Fruit fly (Drosophila melanogaster) whole organism, embryonic: ENCODE data around the gene dbr.

Source experiments
- Atf6 ChIP-seq: fragments of 200-800 bp; sonication (Bioruptor generic); IDR thresholded peaks from 2 replicates; pipeline ENCODE4 v1.3.6; 2022; ENCODE audit warnings: missing biosample characterization, missing genetic modification characterization
- BEAF-32 ChIP-seq: fragments of 200-800 bp; sonication (Bioruptor generic); optimal IDR thresholded peaks from 3 replicates; lab custom pipeline; 2017; ENCODE audit warnings: missing biosample characterization, missing genetic modification characterization, mild to moderate bottlenecking, moderate library complexity, missing genetic modification reagents
- Bdp1 ChIP-seq: fragments of 200-800 bp; sonication (Bioruptor generic); optimal IDR thresholded peaks from 3 replicates; lab custom pipeline; 2016; ENCODE audit warnings: missing biosample characterization, missing genetic modification characterization
- Bteb2 ChIP-seq: fragments of 200-800 bp; sonication (Bioruptor generic); optimal IDR thresholded peaks from 2 replicates; lab custom pipeline; 2016; ENCODE audit warnings: missing biosample characterization, missing genetic modification characterization
- CG10147 ChIP-seq: fragments of 200-800 bp; sonication (Bioruptor generic); optimal IDR thresholded peaks from 2 replicates; lab custom pipeline; 2019; ENCODE audit warnings: missing biosample characterization, mild to moderate bottlenecking, missing genetic modification characterization, moderate library complexity
- CG12299 ChIP-seq: fragments of 200-800 bp; sonication (Bioruptor generic); optimal IDR thresholded peaks from 2 replicates; lab custom pipeline; 2018; ENCODE audit warnings: missing biosample characterization, mild to moderate bottlenecking, missing genetic modification characterization
- CG14667 ChIP-seq: fragments of 200-800 bp; sonication (Bioruptor generic); IDR thresholded peaks from 2 replicates; pipeline ENCODE4 v1.3.6; 2022; ENCODE audit warnings: missing biosample characterization, missing genetic modification characterization
- CG16813 ChIP-seq: fragments of 200-800 bp; sonication (Bioruptor generic); IDR thresholded peaks from 3 replicates; pipeline ENCODE4 v1.3.6; 2022; ENCODE audit warnings: missing biosample characterization, missing genetic modification characterization; ENCODE audit not compliant: partially characterized antibody
- CG17359 ChIP-seq: fragments of 200-800 bp; sonication (Bioruptor generic); optimal IDR thresholded peaks from 3 replicates; lab custom pipeline; 2018; ENCODE audit warnings: missing biosample characterization, mild to moderate bottlenecking, missing genetic modification characterization, moderate library complexity
- CG17568 ChIP-seq: fragments of 200-800 bp; sonication (Bioruptor generic); optimal IDR thresholded peaks from 2 replicates; lab custom pipeline; 2018; ENCODE audit warnings: missing biosample characterization, mild to moderate bottlenecking, missing genetic modification characterization, moderate library complexity
- CG1792 ChIP-seq: fragments of 200-800 bp; sonication (Bioruptor generic); optimal IDR thresholded peaks from 2 replicates; lab custom pipeline; 2016; ENCODE audit warnings: missing biosample characterization, missing genetic modification characterization
- CG33213 ChIP-seq: fragments of 200-800 bp; sonication (Bioruptor generic); optimal IDR thresholded peaks from 3 replicates; lab custom pipeline; 2016; ENCODE audit warnings: missing biosample characterization, missing genetic modification characterization
- CG3847 ChIP-seq: fragments of 200-800 bp; sonication (Bioruptor generic); IDR thresholded peaks from 2 replicates; pipeline ENCODE4 v1.3.6; 2022; ENCODE audit warnings: missing biosample characterization, missing genetic modification characterization
- CG6854 ChIP-seq: fragments of 200-800 bp; sonication (Bioruptor generic); optimal IDR thresholded peaks from 3 replicates; lab custom pipeline; 2017; ENCODE audit warnings: missing biosample characterization, mild to moderate bottlenecking, missing genetic modification characterization
- CG7556 ChIP-seq: fragments of 200-800 bp; sonication (Bioruptor generic); optimal IDR thresholded peaks from 2 replicates; lab custom pipeline; 2017; ENCODE audit warnings: missing biosample characterization, mild to moderate bottlenecking, missing genetic modification characterization
- CG7987 ChIP-seq: fragments of 200-800 bp; sonication (Bioruptor generic); optimal IDR thresholded peaks from 2 replicates; lab custom pipeline; 2018; ENCODE audit warnings: missing biosample characterization, mild to moderate bottlenecking, missing genetic modification characterization, moderate library complexity
- CG9817 ChIP-seq: fragments of 200-800 bp; sonication (Bioruptor generic); optimal IDR thresholded peaks from 2 replicates; lab custom pipeline; 2018; ENCODE audit warnings: missing biosample characterization, mild to moderate bottlenecking, missing genetic modification characterization, moderate library complexity
- Chrac-16 ChIP-seq: fragments of 200-800 bp; sonication (Bioruptor generic); optimal IDR thresholded peaks from 3 replicates; lab custom pipeline; 2016; ENCODE audit warnings: missing biosample characterization, missing genetic modification characterization
- Fer3 ChIP-seq: fragments of 200-800 bp; sonication (Bioruptor generic); optimal IDR thresholded peaks from 2 replicates; lab custom pipeline; 2018; ENCODE audit warnings: missing biosample characterization, mild to moderate bottlenecking, missing genetic modification characterization, moderate library complexity
- Hand ChIP-seq: fragments of 200-800 bp; sonication (Bioruptor generic); optimal IDR thresholded peaks from 2 replicates; lab custom pipeline; 2017; ENCODE audit warnings: mild to moderate bottlenecking, missing biosample characterization, missing genetic modification reagents, missing genetic modification characterization
- HmgZ ChIP-seq: fragments of 200-800 bp; sonication (Bioruptor generic); optimal IDR thresholded peaks from 2 replicates; lab custom pipeline; 2018; ENCODE audit warnings: missing biosample characterization, mild to moderate bottlenecking, missing genetic modification characterization
- MBD-R2 ChIP-seq: fragments of 200-800 bp; sonication (Bioruptor generic); IDR thresholded peaks from 2 replicates; pipeline ENCODE4 v1.3.6; 2022; ENCODE audit warnings: missing biosample characterization, missing genetic modification characterization
- Meics ChIP-seq: fragments of 200-800 bp; sonication (Bioruptor generic); optimal IDR thresholded peaks from 2 replicates; lab custom pipeline; 2017; ENCODE audit warnings: missing biosample characterization, mild to moderate bottlenecking, missing genetic modification characterization
- Ravus ChIP-seq: fragments of 200-800 bp; sonication (Bioruptor generic); IDR thresholded peaks from 2 replicates; pipeline ENCODE4 v1.3.6; 2022; ENCODE audit warnings: missing biosample characterization, missing genetic modification characterization
- Six4 ChIP-seq: fragments of 200-800 bp; sonication (Bioruptor generic); optimal IDR thresholded peaks from 2 replicates; lab custom pipeline; 2016; ENCODE audit warnings: missing biosample characterization, missing genetic modification characterization
- Stat92E ChIP-seq, 3 experiments: fragments of >200 bp in 2 of 3; fragments of 200-800 bp in 1 of 3; sonication (Bioruptor generic) in 1 of 3; optimal IDR thresholded peaks; 2 replicates each; lab custom pipeline; 2017 to 2019; ENCODE audit warnings: missing biosample characterization in 3 of 3, missing genetic modification characterization in 3 of 3, mild to moderate bottlenecking in 1 of 3, moderate library complexity in 1 of 3
- TFAM ChIP-seq: fragments of 200-800 bp; sonication (Bioruptor generic); optimal IDR thresholded peaks from 2 replicates; lab custom pipeline; 2017; ENCODE audit warnings: missing biosample characterization, missing genetic modification characterization, inconsistent platforms
- Taf1 ChIP-seq: fragments of 200-800 bp; sonication (Bioruptor generic); IDR thresholded peaks from 2 replicates; pipeline ENCODE4 v1.3.6; 2022; ENCODE audit warnings: missing biosample characterization, missing genetic modification characterization
- Tbp ChIP-seq: fragments of >200 bp; optimal IDR thresholded peaks from 2 replicates; lab custom pipeline; 2018; ENCODE audit warnings: missing biosample characterization, missing genetic modification characterization
- ase ChIP-seq: fragments of 200-800 bp; sonication (Bioruptor generic); IDR thresholded peaks from 3 replicates; pipeline ENCODE4 v1.3.6; 2022; ENCODE audit warnings: missing biosample characterization, missing genetic modification characterization
- bbx ChIP-seq: fragments of 200-800 bp; sonication (Bioruptor generic); IDR thresholded peaks from 2 replicates; pipeline ENCODE4 v1.3.6; 2022; ENCODE audit warnings: missing biosample characterization, missing genetic modification characterization; ENCODE audit not compliant: partially characterized antibody
- bigmax ChIP-seq: fragments of 200-800 bp; sonication (Bioruptor generic); optimal IDR thresholded peaks from 2 replicates; lab custom pipeline; 2018; ENCODE audit warnings: missing biosample characterization, mild to moderate bottlenecking, missing genetic modification characterization
- bsh ChIP-seq, 2 experiments: fragments of 200-800 bp; sonication (Bioruptor generic); optimal IDR thresholded peaks; 2 replicates each; lab custom pipeline; 2017 to 2018; ENCODE audit warnings: mild to moderate bottlenecking in 2 of 2, missing biosample characterization in 2 of 2, missing genetic modification characterization in 2 of 2, moderate library complexity in 1 of 2
- ci ChIP-seq: fragments of 200-800 bp; sonication (Bioruptor generic); IDR thresholded peaks from 3 replicates; pipeline ENCODE4 v1.3.6; 2022; ENCODE audit warnings: missing biosample characterization, missing genetic modification characterization
- dimm ChIP-seq: fragments of 200-800 bp; sonication (Bioruptor generic); IDR thresholded peaks from 2 replicates; pipeline ENCODE4 v1.3.6; 2022; ENCODE audit warnings: missing biosample characterization, missing genetic modification characterization
- dmrt99B ChIP-seq: fragments of 200-800 bp; sonication (Bioruptor generic); optimal IDR thresholded peaks from 2 replicates; lab custom pipeline; 2018; ENCODE audit warnings: missing biosample characterization, mild to moderate bottlenecking, missing genetic modification characterization, moderate library complexity
- dysf ChIP-seq: fragments of 200-800 bp; sonication (Bioruptor generic); IDR thresholded peaks from 3 replicates; pipeline ENCODE4 v1.3.6; 2022; ENCODE audit warnings: missing biosample characterization, missing genetic modification characterization
- en ChIP-seq: fragments of 200-800 bp; sonication (Bioruptor generic); optimal IDR thresholded peaks from 2 replicates; lab custom pipeline; 2016; ENCODE audit warnings: missing biosample characterization, missing genetic modification characterization
- ewg ChIP-seq: fragments of 200-800 bp; sonication (Bioruptor generic); optimal IDR thresholded peaks from 3 replicates; lab custom pipeline; 2017; ENCODE audit warnings: mild to moderate bottlenecking, missing biosample characterization, missing genetic modification reagents, missing genetic modification characterization
- exex ChIP-seq: fragments of 200-800 bp; sonication (Bioruptor generic); optimal IDR thresholded peaks from 4 replicates; lab custom pipeline; 2018; ENCODE audit warnings: missing biosample characterization, mild to moderate bottlenecking, missing genetic modification characterization, moderate library complexity
- hbn ChIP-seq: fragments of 200-800 bp; sonication (Bioruptor generic); IDR thresholded peaks from 2 replicates; pipeline ENCODE4 v1.3.6; 2022; ENCODE audit warnings: missing biosample characterization, missing genetic modification characterization; ENCODE audit not compliant: partially characterized antibody
- ind ChIP-seq: fragments of 200-800 bp; sonication (Bioruptor generic); optimal IDR thresholded peaks from 3 replicates; lab custom pipeline; 2016; ENCODE audit warnings: missing biosample characterization, missing genetic modification characterization
- jigr1 ChIP-seq: fragments of 200-800 bp; sonication (Bioruptor generic); IDR thresholded peaks from 3 replicates; pipeline ENCODE4 v1.3.6; 2022; ENCODE audit warnings: missing biosample characterization, missing genetic modification characterization
- jing ChIP-seq: fragments of 200-800 bp; sonication (Bioruptor generic); optimal IDR thresholded peaks from 2 replicates; lab custom pipeline; 2018; ENCODE audit warnings: missing biosample characterization, mild to moderate bottlenecking, missing genetic modification characterization
- odd ChIP-seq: fragments of 200-800 bp; sonication (Bioruptor generic); optimal IDR thresholded peaks from 2 replicates; lab custom pipeline; 2017; ENCODE audit warnings: missing biosample characterization, mild to moderate bottlenecking, missing genetic modification characterization
- pros ChIP-seq: fragments of 200-800 bp; sonication (Bioruptor generic); optimal IDR thresholded peaks from 3 replicates; lab custom pipeline; 2019; ENCODE audit warnings: missing biosample characterization, mild to moderate bottlenecking, missing genetic modification characterization, moderate library complexity
- sd ChIP-seq: fragments of 200-800 bp; sonication (Bioruptor generic); optimal IDR thresholded peaks from 3 replicates; lab custom pipeline; 2018; ENCODE audit warnings: missing biosample characterization, mild to moderate bottlenecking, missing genetic modification characterization, moderate library complexity
- sug ChIP-seq: fragments of 200-800 bp; optimal IDR thresholded peaks from 2 replicates; lab custom pipeline; 2019; ENCODE audit warnings: missing biosample characterization, mild to moderate bottlenecking, missing genetic modification characterization, moderate library complexity
- zen ChIP-seq: fragments of 200-800 bp; sonication (Bioruptor generic); optimal IDR thresholded peaks from 3 replicates; lab custom pipeline; 2018; ENCODE audit warnings: missing biosample characterization, mild to moderate bottlenecking, missing genetic modification characterization, moderate library complexity

Gene dbr

dm6 chr2L:72752-73435 lies 6.6 kb downstream of the dbr start (continued):
- no peak for TF ChIP-seq zen (tag; lab: Kevin White, UChicago)
- TF ChIP-seq Bdp1 (GFP tag; lab: Kevin White, UChicago), result no peak
- no peak for TF ChIP-seq TFAM (GFP tag; lab: Kevin White, UChicago)
- no peak; the same call in 2 of the 3 replicates for TF ChIP-seq CG16813 (GFP tag; lab: Robert Waterston, UW)
- peak; percentile 63 for TF ChIP-seq bbx (GFP tag; lab: Robert Waterston, UW)
- TF ChIP-seq jigr1 (GFP tag; lab: Robert Waterston, UW), result no peak
- TF ChIP-seq Ravus (GFP tag; lab: Robert Waterston, UW), result no peak
- TF ChIP-seq Atf6 (GFP tag; lab: Robert Waterston, UW), result no peak
- TF ChIP-seq HmgZ (tag; lab: Kevin White, UChicago), result peak; percentile 70
- TF ChIP-seq dysf (GFP tag; lab: Robert Waterston, UW), result peak; percentile 62; the same call in 2 of the 3 replicates
- no peak for TF ChIP-seq pros (GFP tag; lab: Kevin White, UChicago)
- peak; percentile 34 for TF ChIP-seq Fer3 (tag; lab: Kevin White, UChicago)
- TF ChIP-seq CG12299 (tag; lab: Kevin White, UChicago), result no peak
- TF ChIP-seq CG10147 (GFP tag; lab: Kevin White, UChicago), result peak; percentile 8
- peak; percentile 69 for TF ChIP-seq ewg (GFP tag; lab: Kevin White, UChicago)
- peak; percentile 52; the same call in 1 of the 2 replicates for TF ChIP-seq CG3847
- TF ChIP-seq hbn (GFP tag; lab: Robert Waterston, UW), result peak; percentile 38
- no peak for TF ChIP-seq Taf1 (GFP tag; lab: Robert Waterston, UW)
- TF ChIP-seq ase (GFP tag; lab: Robert Waterston, UW), result 0 out of 3 replicates have a peak, but pooled peaks have one; percentile 51
- TF ChIP-seq bsh (GFP tag; optimal IDR thresholded peaks at IDR 0.05; lab: Kevin White, UChicago), result no peak
- TF ChIP-seq Tbp (GFP tag; lab: Kevin White, UChicago), result no peak
- TF ChIP-seq Six4, result no peak
- TF ChIP-seq bigmax (GFP tag; lab: Kevin White, UChicago), result no peak
- TF ChIP-seq Hand (GFP tag; lab: Kevin White, UChicago), result no peak
- TF ChIP-seq en, result peak; percentile 7
- TF ChIP-seq ci (GFP tag; lab: Robert Waterston, UW), result peak; percentile 73; the same call in 2 of the 3 replicates
- TF ChIP-seq ind (GFP tag; lab: Kevin White, UChicago), result peak; percentile 33
- TF ChIP-seq sd (tag; lab: Kevin White, UChicago), result peak; percentile 49
- no peak for TF ChIP-seq CG6854
- no peak for TF ChIP-seq Stat92E (GFP tag; optimal IDR thresholded peaks at IDR 0.05; lab: Kevin White, UChicago)
- TF ChIP-seq dimm (GFP tag; lab: Robert Waterston, UW), result no peak
- TF ChIP-seq BEAF-32 (GFP tag; lab: Kevin White, UChicago), result peak; percentile 71
- peak; percentile 81 for TF ChIP-seq CG7987 (GFP tag; lab: Kevin White, UChicago)
- peak; percentile 35 for TF ChIP-seq Chrac-16
- TF ChIP-seq CG17568 (GFP tag; lab: Kevin White, UChicago), result no peak
- peak; percentile 79 for TF ChIP-seq exex
- TF ChIP-seq odd, result no peak
- TF ChIP-seq CG7556 (GFP tag; lab: Kevin White, UChicago), result no peak
- peak; percentile 22 for TF ChIP-seq CG9817
- TF ChIP-seq MBD-R2, result peak; percentile 32; the same call in 1 of the 2 replicates
- no peak for TF ChIP-seq jing (GFP tag; lab: Kevin White, UChicago)
- TF ChIP-seq sug (tag; lab: Kevin White, UChicago), result peak; percentile 46
- no peak for TF ChIP-seq dmrt99B (tag; lab: Kevin White, UChicago)
- TF ChIP-seq Meics (GFP tag; lab: Kevin White, UChicago), result peak; percentile 41
- TF ChIP-seq Bteb2 (GFP tag; lab: Kevin White, UChicago), result no peak
- TF ChIP-seq CG1792 (GFP tag; lab: Kevin White, UChicago), result no peak
- no peak for TF ChIP-seq CG14667 (GFP tag; lab: Robert Waterston, UW)
- peak; percentile 72 for TF ChIP-seq CG33213 (GFP tag; lab: Kevin White, UChicago)
- TF ChIP-seq CG17359 (tag; lab: Kevin White, UChicago), result peak; percentile 36
